Fruit fly (Drosophila melanogaster) whole organism, adult: ENCODE results near the gene CG32982.

Source experiments
- CG11617 ChIP-seq: fragments of 200-800 bp; sonication (Bioruptor generic); optimal IDR thresholded peaks from 2 replicates; lab custom pipeline; 2017; ENCODE audit warnings: mild to moderate bottlenecking, missing biosample characterization, missing genetic modification reagents, missing genetic modification characterization
- CG12768 ChIP-seq: fragments of 200-800 bp; sonication (Bioruptor generic); optimal IDR thresholded peaks from 2 replicates; lab custom pipeline; 2017; ENCODE audit warnings: missing biosample characterization, missing genetic modification characterization, mild to moderate bottlenecking, moderate library complexity, missing genetic modification reagents
- CG1620 ChIP-seq: fragments of 200-800 bp; sonication (Bioruptor generic); optimal IDR thresholded peaks from 2 replicates; lab custom pipeline; 2016; ENCODE audit warnings: missing biosample characterization, missing genetic modification characterization
- CG5204 ChIP-seq: fragments of 200-800 bp; sonication (Bioruptor generic); optimal IDR thresholded peaks from 2 replicates; lab custom pipeline; 2016; ENCODE audit warnings: missing biosample characterization, missing genetic modification characterization
- CG7045 ChIP-seq: fragments of 200-800 bp; sonication (Bioruptor generic); optimal IDR thresholded peaks from 2 replicates; lab custom pipeline; 2017; ENCODE audit warnings: missing biosample characterization, mild to moderate bottlenecking, missing genetic modification characterization
- Clk ChIP-seq: fragments of 200-800 bp; sonication (Bioruptor generic); optimal IDR thresholded peaks from 2 replicates; lab custom pipeline; 2017; ENCODE audit warnings: missing biosample characterization, missing genetic modification characterization
- Crg-1 ChIP-seq: fragments of 200-800 bp; sonication (Bioruptor generic); optimal IDR thresholded peaks from 2 replicates; lab custom pipeline; 2016; ENCODE audit warnings: missing biosample characterization, missing genetic modification characterization
- Hr96 ChIP-seq: fragments of 200-800 bp; sonication (Bioruptor generic); optimal IDR thresholded peaks from 2 replicates; lab custom pipeline; 2016; ENCODE audit warnings: missing biosample characterization, missing genetic modification characterization
- Mnt ChIP-seq: fragments of 200-800 bp; sonication (Bioruptor generic); optimal IDR thresholded peaks from 2 replicates; lab custom pipeline; 2016; ENCODE audit warnings: missing biosample characterization, mild to moderate bottlenecking, missing genetic modification characterization
- bab1 ChIP-seq: fragments of 200-800 bp; sonication (Bioruptor generic); optimal IDR thresholded peaks from 3 replicates; lab custom pipeline; 2019; ENCODE audit warnings: missing biosample characterization, mild to moderate bottlenecking, missing genetic modification characterization, moderate library complexity
- kay ChIP-seq: fragments of 200-800 bp; sonication (Bioruptor generic); peaks from one replicate; lab custom pipeline; 2016; ENCODE audit warnings: missing biosample characterization, missing genetic modification characterization, borderline replicate concordance
- ovo ChIP-seq: fragments of 200-800 bp; sonication (Bioruptor generic); optimal IDR thresholded peaks from 2 replicates; lab custom pipeline; 2016; ENCODE audit warnings: missing biosample characterization, missing genetic modification characterization
- toe ChIP-seq: fragments of 200-800 bp; sonication (Bioruptor generic); optimal IDR thresholded peaks from 2 replicates; lab custom pipeline; 2016; ENCODE audit warnings: missing biosample characterization, missing genetic modification characterization

dm6 chr2L:9134940-9135339 is 9.4 kb downstream of the CG32982 start:
- TF ChIP-seq CG7045 = no peak
- TF ChIP-seq CG5204 = no peak
- TF ChIP-seq Crg-1 (GFP tag; lab: Kevin White, UChicago) = no peak
- TF ChIP-seq CG12768 (GFP tag; lab: Kevin White, UChicago) = no peak
- TF ChIP-seq Clk (GFP tag; lab: Kevin White, UChicago) = no peak
- no peak for TF ChIP-seq kay
- TF ChIP-seq ovo (GFP tag; lab: Kevin White, UChicago) = no peak
- TF ChIP-seq toe (GFP tag; lab: Kevin White, UChicago) = no peak
- no peak for TF ChIP-seq Hr96 (GFP tag; lab: Kevin White, UChicago)
- no peak for TF ChIP-seq CG1620 (GFP tag; lab: Kevin White, UChicago)
- TF ChIP-seq bab1 (GFP tag; lab: Kevin White, UChicago) = no peak
- TF ChIP-seq Mnt (GFP tag; lab: Kevin White, UChicago) = no peak
- no peak for TF ChIP-seq CG11617 (GFP tag; lab: Kevin White, UChicago)
